Worm (Caenorhabditis elegans) whole organism, mixed stage, embryonic: ENCODE results near the gene nspc-16.
A peak's percentile ranks its signal among the peaks of the same experiment; 100 is the strongest.

Experiments used
- blmp-1 ChIP-seq: fragments of 150-350 bp; optimal IDR thresholded peaks from 2 replicates; lab custom pipeline; 2014; ENCODE audit warnings: missing biosample characterization, missing genetic modification characterization
- ces-1 ChIP-seq: fragments of 150-350 bp; optimal IDR thresholded peaks from 2 replicates; lab custom pipeline; 2014; ENCODE audit warnings: missing biosample characterization, missing genetic modification reagents, missing genetic modification characterization
- hlh-1 ChIP-seq: fragments of 150-350 bp; optimal IDR thresholded peaks from 2 replicates; lab custom pipeline; 2014; ENCODE audit warnings: missing biosample characterization, missing genetic modification reagents, missing genetic modification characterization
- lin-13 ChIP-seq: fragments of 150-350 bp; optimal IDR thresholded peaks from 2 replicates; lab custom pipeline; 2014; ENCODE audit warnings: missing biosample characterization, missing genetic modification characterization
- nhr-12 ChIP-seq: fragments of 150-350 bp; optimal IDR thresholded peaks from 2 replicates; lab custom pipeline; 2014; ENCODE audit warnings: missing biosample characterization, missing genetic modification characterization
- pha-4 ChIP-seq: fragments of 150-350 bp; optimal IDR thresholded peaks from 2 replicates; lab custom pipeline; 2018; ENCODE audit warnings: missing biosample characterization, missing genetic modification reagents, missing genetic modification characterization
- sem-2 ChIP-seq: fragments of 200-800 bp; sonication (Bioruptor generic); optimal IDR thresholded peaks from 2 replicates; lab custom pipeline; 2018; ENCODE audit warnings: mild to moderate bottlenecking, missing genetic modification characterization, missing compliant biosample characterization
- snpc-4 ChIP-seq: fragments of 150-350 bp; optimal IDR thresholded peaks from 2 replicates; lab custom pipeline; 2014; ENCODE audit warnings: missing biosample characterization, missing genetic modification characterization
- sptf-1 ChIP-seq: sonication (generic microtip); optimal IDR thresholded peaks from 2 replicates; lab custom pipeline; 2017; ENCODE audit warnings: mild to moderate bottlenecking, missing genetic modification characterization, moderate library complexity, missing compliant biosample characterization
- unc-62 ChIP-seq: fragments of 150-350 bp; optimal IDR thresholded peaks from 2 replicates; lab custom pipeline; 2014; ENCODE audit warnings: missing biosample characterization, missing genetic modification reagents, missing genetic modification characterization

DNA sequence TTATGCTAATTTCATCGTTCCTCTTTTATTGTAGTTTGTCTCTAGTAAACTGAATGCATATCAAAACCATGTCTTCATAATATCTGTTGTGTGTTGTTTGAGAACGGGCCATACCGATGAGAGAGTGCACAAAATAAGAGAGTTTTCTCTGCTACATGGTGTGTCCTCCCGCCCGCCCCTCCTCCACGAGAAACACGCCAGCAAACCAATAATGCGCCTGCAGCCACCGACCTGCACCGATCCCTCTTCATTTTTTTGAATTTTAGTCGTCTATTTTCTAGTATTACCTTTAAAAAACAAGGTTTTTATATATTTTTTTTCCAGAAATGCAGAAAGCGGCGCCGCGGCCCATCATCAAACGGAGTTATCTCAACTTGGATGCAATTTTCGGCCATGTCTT, 43.1 kb upstream of the nspc-16 start, which contains the start of gene gfi-3:
- TF ChIP-seq unc-62 (GFP tag; lab: Kevin White, UChicago) (peak; percentile 8), ces-1 (peak; percentile 18), blmp-1 (tag; lab: Kevin White, UChicago) (no peak), lin-13 (tag; lab: Kevin White, UChicago) (peak; percentile 82), pha-4 (tag; lab: Kevin White, UChicago) (peak; percentile 30), snpc-4 (tag; lab: Kevin White, UChicago) (no peak), hlh-1 (peak; percentile 37), sem-2 (GFP tag; lab: Kevin White, UChicago) (no peak), nhr-12 (no peak), sptf-1 (tag; lab: Kevin White, UChicago) (peak; percentile 80)
